Worm (Caenorhabditis elegans) whole organism, L2 larva: Measurements from ENCODE around the gene oac-24.

Source experiments
- C34F6.9 ChIP-seq: fragments of 150-350 bp; optimal IDR thresholded peaks from 2 replicates; lab custom pipeline; 2014; ENCODE audit warnings: missing biosample characterization, missing genetic modification characterization
- F13H6.1 ChIP-seq: sonication (generic microtip); optimal IDR thresholded peaks from 2 replicates; lab custom pipeline; 2016; ENCODE audit warnings: missing genetic modification characterization, missing compliant biosample characterization
- R02D3.7 ChIP-seq: fragments of 150-350 bp; optimal IDR thresholded peaks from 2 replicates; lab custom pipeline; 2014; ENCODE audit warnings: missing biosample characterization, missing genetic modification characterization
- Y55F3AM.14 ChIP-seq: fragments of 200-800 bp; sonication (Bioruptor generic); optimal IDR thresholded peaks from 2 replicates; lab custom pipeline; 2018; ENCODE audit warnings: mild to moderate bottlenecking, missing genetic modification characterization, missing compliant biosample characterization
- ZK546.5 ChIP-seq: sonication (generic microtip); optimal IDR thresholded peaks from 2 replicates; lab custom pipeline; 2017; ENCODE audit warnings: missing biosample characterization, missing genetic modification characterization
- alr-1 ChIP-seq: fragments of 150-350 bp; optimal IDR thresholded peaks from 2 replicates; lab custom pipeline; 2014; ENCODE audit warnings: missing biosample characterization, missing genetic modification characterization
- aly-2 ChIP-seq: fragments of 150-350 bp; optimal IDR thresholded peaks from 2 replicates; lab custom pipeline; 2014; ENCODE audit warnings: missing biosample characterization, missing genetic modification characterization
- ama-1 ChIP-seq: fragments of 150-350 bp; optimal IDR thresholded peaks from 2 replicates; lab custom pipeline; 2018; ENCODE audit warnings: inconsistent platforms
- blmp-1 ChIP-seq: sonication (generic microtip); optimal IDR thresholded peaks from 2 replicates; lab custom pipeline; 2017; ENCODE audit warnings: missing genetic modification characterization, mild to moderate bottlenecking, missing compliant biosample characterization, antibody characterized with exemption, moderate library complexity; ENCODE audit not compliant: insufficient read depth
- ceh-16 ChIP-seq: fragments of 150-350 bp; optimal IDR thresholded peaks from 2 replicates; lab custom pipeline; 2014; ENCODE audit warnings: missing biosample characterization, missing genetic modification characterization
- ceh-82 ChIP-seq: fragments of 150-350 bp; optimal IDR thresholded peaks from 2 replicates; lab custom pipeline; 2014; ENCODE audit warnings: missing biosample characterization, missing genetic modification characterization
- crh-2 ChIP-seq: sonication (generic microtip); optimal IDR thresholded peaks from 2 replicates; lab custom pipeline; 2017; ENCODE audit warnings: missing biosample characterization, missing genetic modification characterization
- elt-1 ChIP-seq: fragments of 150-350 bp; optimal IDR thresholded peaks from 2 replicates; lab custom pipeline; 2014; ENCODE audit warnings: missing biosample characterization, missing genetic modification characterization
- elt-3 ChIP-seq: sonication (generic microtip); optimal IDR thresholded peaks from 2 replicates; lab custom pipeline; 2017; ENCODE audit warnings: missing biosample characterization, missing genetic modification characterization
- fos-1 ChIP-seq: fragments of 150-350 bp; optimal IDR thresholded peaks from 2 replicates; lab custom pipeline; 2014; ENCODE audit warnings: missing biosample characterization, missing genetic modification characterization
- gmeb-1 ChIP-seq: fragments of 150-350 bp; optimal IDR thresholded peaks from 2 replicates; lab custom pipeline; 2014; ENCODE audit warnings: missing biosample characterization, missing genetic modification characterization
- lin-11 ChIP-seq: fragments of 150-350 bp; sonication (generic microtip); optimal IDR thresholded peaks from 2 replicates; lab custom pipeline; 2014; ENCODE audit warnings: missing biosample characterization, missing genetic modification characterization, inconsistent platforms, mixed read lengths
- lin-13 ChIP-seq: fragments of 150-350 bp; optimal IDR thresholded peaks from 2 replicates; lab custom pipeline; 2014; ENCODE audit warnings: missing biosample characterization, missing genetic modification reagents, missing genetic modification characterization
- lin-39 ChIP-seq: fragments of 150-350 bp; optimal IDR thresholded peaks from 2 replicates; lab custom pipeline; 2014; ENCODE audit warnings: missing biosample characterization, missing genetic modification reagents, missing genetic modification characterization
- lsy-2 ChIP-seq, 2 experiments: fragments of 150-350 bp in 1 of 2; sonication (generic microtip) in 1 of 2; optimal IDR thresholded peaks; 2 replicates each; lab custom pipeline; 2014 to 2017; ENCODE audit warnings: missing biosample characterization in 2 of 2, missing genetic modification characterization in 2 of 2
- mab-5 ChIP-seq: fragments of 150-350 bp; optimal IDR thresholded peaks from 2 replicates; lab custom pipeline; 2014; ENCODE audit warnings: missing biosample characterization, missing genetic modification characterization
- mbf-1 ChIP-seq: sonication (generic microtip); optimal IDR thresholded peaks from 2 replicates; lab custom pipeline; 2017; ENCODE audit warnings: missing biosample characterization, missing genetic modification characterization
- mdl-1 ChIP-seq, 2 experiments: fragments of 150-350 bp in 1 of 2; sonication (generic microtip) in 1 of 2; optimal IDR thresholded peaks; 2 replicates each; lab custom pipeline; 2017; ENCODE audit warnings: missing biosample characterization in 2 of 2, missing genetic modification characterization in 2 of 2
- nhr-10 ChIP-seq: sonication (generic microtip); optimal IDR thresholded peaks from 2 replicates; lab custom pipeline; 2017; ENCODE audit warnings: missing biosample characterization, missing genetic modification characterization
- nhr-11 ChIP-seq: fragments of 150-350 bp; optimal IDR thresholded peaks from 2 replicates; lab custom pipeline; 2014; ENCODE audit warnings: missing biosample characterization, missing genetic modification characterization
- nhr-12 ChIP-seq: fragments of 150-350 bp; optimal IDR thresholded peaks from 2 replicates; lab custom pipeline; 2014; ENCODE audit warnings: missing biosample characterization, missing genetic modification characterization
- nhr-129 ChIP-seq: fragments of 150-350 bp; optimal IDR thresholded peaks from 2 replicates; lab custom pipeline; 2014; ENCODE audit warnings: missing biosample characterization, missing genetic modification characterization
- nhr-21 ChIP-seq: fragments of 150-350 bp; optimal IDR thresholded peaks from 2 replicates; lab custom pipeline; 2014; ENCODE audit warnings: missing biosample characterization, missing genetic modification characterization
- nhr-23 ChIP-seq: fragments of 150-350 bp; optimal IDR thresholded peaks from 2 replicates; lab custom pipeline; 2014; ENCODE audit warnings: missing biosample characterization, missing genetic modification reagents, missing genetic modification characterization
- nhr-6 ChIP-seq: fragments of 150-350 bp; optimal IDR thresholded peaks from 2 replicates; lab custom pipeline; 2014; ENCODE audit warnings: missing biosample characterization, missing genetic modification characterization
- nhr-77 ChIP-seq: fragments of 150-350 bp; optimal IDR thresholded peaks from 2 replicates; lab custom pipeline; 2014; ENCODE audit warnings: missing biosample characterization, missing genetic modification characterization
- peb-1 ChIP-seq: fragments of 150-350 bp; optimal IDR thresholded peaks from 2 replicates; lab custom pipeline; 2014; ENCODE audit warnings: missing biosample characterization, missing genetic modification characterization
- sem-4 ChIP-seq: fragments of 150-350 bp; optimal IDR thresholded peaks from 2 replicates; lab custom pipeline; 2014; ENCODE audit warnings: missing biosample characterization, missing genetic modification reagents, missing genetic modification characterization
- skn-1 ChIP-seq: sonication (generic microtip); optimal IDR thresholded peaks from 2 replicates; lab custom pipeline; 2017; ENCODE audit warnings: missing biosample characterization, missing genetic modification characterization
- sma-3 ChIP-seq: sonication (generic microtip); optimal IDR thresholded peaks from 2 replicates; lab custom pipeline; 2016; ENCODE audit warnings: missing genetic modification reagents, missing genetic modification characterization, missing compliant biosample characterization
- sma-9 ChIP-seq, 2 experiments: fragments of 150-350 bp in 1 of 2; sonication (generic microtip) in 1 of 2; optimal IDR thresholded peaks; 2 replicates each; lab custom pipeline; 2014 to 2016; ENCODE audit warnings: missing genetic modification characterization in 2 of 2, mild to moderate bottlenecking in 1 of 2, missing biosample characterization in 1 of 2, missing compliant biosample characterization in 1 of 2, missing genetic modification reagents in 1 of 2, moderate library complexity in 1 of 2
- snpc-4 ChIP-seq: fragments of 150-350 bp; optimal IDR thresholded peaks from 2 replicates; lab custom pipeline; 2014; ENCODE audit warnings: missing biosample characterization, missing genetic modification characterization
- unc-39 ChIP-seq: fragments of 150-350 bp; optimal IDR thresholded peaks from 2 replicates; lab custom pipeline; 2014; ENCODE audit warnings: missing biosample characterization, missing genetic modification characterization
- unc-55 ChIP-seq: fragments of 150-350 bp; sonication (generic microtip); optimal IDR thresholded peaks from 3 replicates; lab custom pipeline; 2014; ENCODE audit warnings: missing biosample characterization, missing genetic modification reagents, missing genetic modification characterization
- unc-62 ChIP-seq: fragments of 150-350 bp; optimal IDR thresholded peaks from 2 replicates; lab custom pipeline; 2014; ENCODE audit warnings: missing biosample characterization, missing genetic modification reagents, missing genetic modification characterization
- zag-1 ChIP-seq: fragments of 150-350 bp; optimal IDR thresholded peaks from 2 replicates; lab custom pipeline; 2014; ENCODE audit warnings: missing biosample characterization, missing genetic modification characterization
- ztf-1 ChIP-seq: fragments of 200-800 bp; sonication (Bioruptor generic); conservative IDR thresholded peaks from 2 replicates; pipeline ENCODE4 v1.3.6; 2022; ENCODE audit warnings: missing genetic modification characterization, missing compliant biosample characterization
- ztf-11 ChIP-seq: sonication (generic microtip); optimal IDR thresholded peaks from 2 replicates; lab custom pipeline; 2017; ENCODE audit warnings: missing biosample characterization, missing genetic modification characterization
- ztf-4 ChIP-seq: fragments of 150-350 bp; optimal IDR thresholded peaks from 2 replicates; lab custom pipeline; 2014; ENCODE audit warnings: missing biosample characterization, missing genetic modification characterization

oac-24 gene

ce11 chrV:4692382-4693281, 17.9 kb upstream of the oac-24 start, which contains the start of gene cpg-8:
cpg-8 (minus strand) TSS chrV:4692432.
- TF ChIP-seq C34F6.9: peak; percentile 10
- TF ChIP-seq gmeb-1 (tag; lab: Kevin White, UChicago): peak; percentile 64
- no peak for TF ChIP-seq nhr-10 (tag; lab: Kevin White, UChicago)
- TF ChIP-seq, all 48 proteins: peak for 2

DNA sequence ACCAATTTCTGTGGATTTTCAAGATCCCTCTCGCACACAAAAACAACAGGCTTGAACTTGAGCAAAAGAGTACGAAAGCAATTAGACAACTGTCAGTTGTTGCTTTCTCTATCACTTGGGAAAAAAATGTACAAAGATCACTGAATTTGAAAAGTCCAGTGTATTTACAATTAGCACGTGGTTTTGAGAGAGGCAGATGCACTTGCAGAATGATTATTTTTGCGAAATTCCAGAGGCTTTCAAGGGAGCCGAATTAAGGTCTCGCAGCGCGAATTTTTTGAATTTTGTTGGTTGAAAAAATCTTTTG, 17.3 kb upstream of the oac-24 start:
- TF ChIP-seq mab-5 (tag; lab: Kevin White, UChicago): no peak
- TF ChIP-seq unc-55 (GFP tag; lab: Kevin White, UChicago): no peak
- no peak for TF ChIP-seq fos-1 (tag; lab: Kevin White, UChicago)
- TF ChIP-seq blmp-1 (tag; lab: Kevin White, UChicago): no peak
- TF ChIP-seq unc-62 (GFP tag; lab: Kevin White, UChicago): no peak
- no peak for TF ChIP-seq elt-1 (tag; lab: Kevin White, UChicago)
- TF ChIP-seq lin-13: no peak
- TF ChIP-seq nhr-129 (tag; lab: Kevin White, UChicago): peak; percentile 62
- no peak for TF ChIP-seq ztf-11 (tag; lab: Kevin White, UChicago)
- TF ChIP-seq lsy-2 (tag; optimal IDR thresholded peaks at IDR 0.05; lab: Kevin White, UChicago): peak in 1 of 2 experiments; percentile 39
- no peak for TF ChIP-seq skn-1 (tag; lab: Kevin White, UChicago)
- TF ChIP-seq lin-39 (tag; lab: Kevin White, UChicago): no peak
- no peak for TF ChIP-seq mbf-1
- TF ChIP-seq R02D3.7 (tag; lab: Kevin White, UChicago): no peak
- TF ChIP-seq ZK546.5 (tag; lab: Kevin White, UChicago): no peak
- TF ChIP-seq mdl-1 (tag; optimal IDR thresholded peaks at IDR 0.05; lab: Kevin White, UChicago): no peak
- TF ChIP-seq sma-9 (GFP tag; optimal IDR thresholded peaks at IDR 0.05; lab: Kevin White, UChicago): peak; percentile 62
- TF ChIP-seq sma-9 (tag; optimal IDR thresholded peaks at IDR 0.05; lab: Kevin White, UChicago): no peak
- no peak for TF ChIP-seq nhr-6
- no peak for TF ChIP-seq unc-39 (tag; lab: Kevin White, UChicago)
- TF ChIP-seq sma-3: no peak
- TF ChIP-seq aly-2 (tag; lab: Kevin White, UChicago): no peak

ce11 chrV:4694466-4695092, 16.0 kb upstream of the oac-24 start:
- TF ChIP-seq unc-39 (tag; lab: Kevin White, UChicago) (no peak), elt-3 (tag; lab: Kevin White, UChicago) (no peak), elt-1 (tag; lab: Kevin White, UChicago) (peak; percentile 10), sma-3 (no peak), mdl-1 (tag; optimal IDR thresholded peaks at IDR 0.05; lab: Kevin White, UChicago) (no peak), mab-5 (tag; lab: Kevin White, UChicago) (peak; percentile 20), nhr-12 (tag; lab: Kevin White, UChicago) (no peak), lin-11 (tag; lab: Kevin White, UChicago) (no peak), ZK546.5 (tag; lab: Kevin White, UChicago) (no peak), nhr-10 (tag; lab: Kevin White, UChicago) (no peak), nhr-6 (no peak), aly-2 (tag; lab: Kevin White, UChicago) (no peak), lin-13 (no peak), nhr-129 (tag; lab: Kevin White, UChicago) (peak; percentile 29), fos-1 (tag; lab: Kevin White, UChicago) (no peak), snpc-4 (tag; lab: Kevin White, UChicago) (no peak), ztf-1 (GFP tag; lab: Robert Waterston, UW) (no peak), mbf-1 (no peak), ceh-82 (tag; lab: Kevin White, UChicago) (no peak), sma-9 (GFP tag; optimal IDR thresholded peaks at IDR 0.05; lab: Kevin White, UChicago) (no peak), sma-9 (tag; optimal IDR thresholded peaks at IDR 0.05; lab: Kevin White, UChicago) (no peak), crh-2 (tag; lab: Kevin White, UChicago) (no peak), ztf-4 (tag; lab: Kevin White, UChicago) (peak; percentile 6), ama-1 (lab: Kevin White, UChicago) (no peak), gmeb-1 (tag; lab: Kevin White, UChicago) (no peak), F13H6.1 (tag; lab: Kevin White, UChicago) (peak; percentile 33), peb-1 (tag; lab: Kevin White, UChicago) (no peak), nhr-21 (tag; lab: Kevin White, UChicago) (no peak), R02D3.7 (tag; lab: Kevin White, UChicago) (no peak), unc-55 (GFP tag; lab: Kevin White, UChicago) (peak; percentile 26), sem-4 (tag; lab: Kevin White, UChicago) (no peak), nhr-77 (no peak), ztf-11 (tag; lab: Kevin White, UChicago) (no peak), Y55F3AM.14 (GFP tag; lab: Kevin White, UChicago) (peak; percentile 49), nhr-11 (tag; lab: Kevin White, UChicago) (no peak), alr-1 (tag; lab: Kevin White, UChicago) (no peak), ceh-16 (tag; lab: Kevin White, UChicago) (no peak), nhr-23 (peak; percentile 23), lsy-2 (tag; optimal IDR thresholded peaks at IDR 0.05; lab: Kevin White, UChicago) (peak in 1 of 2 experiments; percentile 20), zag-1 (no peak)
